Fruit fly (Drosophila melanogaster): ENCODE data around the gene B52.

The B52 gene

DNA sequence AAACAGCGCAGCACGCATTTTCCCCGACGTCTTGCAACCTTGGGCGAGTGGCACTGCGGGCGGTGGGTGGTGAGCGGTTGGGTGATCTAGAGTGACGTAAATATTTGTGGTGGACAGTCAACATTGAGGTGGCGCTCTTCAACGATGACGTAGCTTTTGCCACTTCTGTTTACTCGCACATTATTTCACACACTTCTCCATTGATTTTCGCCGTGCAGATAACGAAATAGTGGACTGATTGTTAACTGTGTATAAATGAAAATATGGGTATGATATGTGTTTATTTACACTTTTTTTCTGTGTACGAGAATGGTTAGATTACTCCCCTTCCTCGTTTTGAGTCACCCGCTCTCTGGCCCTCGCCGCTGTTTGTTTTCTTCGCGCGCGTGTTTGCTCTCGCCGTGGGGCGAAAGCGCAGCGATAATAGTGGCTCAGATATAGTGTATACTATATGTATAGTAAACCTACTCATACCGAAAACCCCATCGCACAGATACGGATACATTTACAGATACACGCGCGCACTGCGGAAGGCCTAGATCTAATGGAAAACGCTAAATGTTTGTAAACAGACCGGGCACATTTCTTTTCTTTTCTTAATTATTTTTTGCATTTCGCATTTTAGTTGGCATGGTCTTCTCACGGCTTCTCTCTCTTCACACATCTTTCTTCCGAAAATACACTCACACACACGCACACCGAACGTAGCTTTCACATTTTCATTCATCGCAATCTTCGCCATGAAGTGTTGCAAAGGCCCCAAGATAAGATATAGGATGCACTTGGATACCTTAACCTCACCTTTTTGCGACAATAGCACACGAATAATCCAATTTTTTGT, 25.5 kb downstream of the B52 start, which contains the start of gene omd (continued):
- peak; percentile 59; the same call in 1 of the 2 replicates for TF ChIP-seq CG14441 (GFP tag; IDR thresholded peaks at IDR 0.05)
- TF ChIP-seq CG15601 (tag; optimal IDR thresholded peaks at IDR 0.05) = no peak
- TF ChIP-seq CG17568 (GFP tag; optimal IDR thresholded peaks at IDR 0.05) = no peak
- TF ChIP-seq B-H1 (GFP tag; IDR thresholded peaks at IDR 0.05) = no peak; the same call in 2 of the 3 replicates
- no peak for TF ChIP-seq CG6175 (GFP tag; IDR thresholded peaks at IDR 0.05)
- peak; percentile 19 for TF ChIP-seq Sox102F (GFP tag; optimal IDR thresholded peaks at IDR 0.05)
- TF ChIP-seq CG31388 (GFP tag; optimal IDR thresholded peaks at IDR 0.05) = no peak
- TF ChIP-seq Dip3 (GFP tag; optimal IDR thresholded peaks at IDR 0.05) = no peak
- TF ChIP-seq br (optimal IDR thresholded peaks at IDR 0.05) = no peak
- peak; percentile 75 for TF ChIP-seq CG13296 (GFP tag; optimal IDR thresholded peaks at IDR 0.05)
- peak; percentile 39 for TF ChIP-seq shn (GFP tag; optimal IDR thresholded peaks at IDR 0.05)
- no peak for TF ChIP-seq CG7745 (tag; optimal IDR thresholded peaks at IDR 0.05)
- peak; percentile 40 for TF ChIP-seq tx (GFP tag; optimal IDR thresholded peaks at IDR 0.05)
- no peak for TF ChIP-seq CG7839 (tag; optimal IDR thresholded peaks at IDR 0.05)
- peak; percentile 89 for TF ChIP-seq CrebB (tag; optimal IDR thresholded peaks at IDR 0.05)
- TF ChIP-seq Blimp-1 (GFP tag; optimal IDR thresholded peaks at IDR 0.05) = no peak
- peak; percentile 41 for TF ChIP-seq Hand (GFP tag; optimal IDR thresholded peaks at IDR 0.05)
- no peak for TF ChIP-seq usp (GFP tag; optimal IDR thresholded peaks at IDR 0.05)
- peak; percentile 75 for TF ChIP-seq cg (GFP tag; optimal IDR thresholded peaks at IDR 0.05)
- no peak for TF ChIP-seq Ets97D (GFP tag; optimal IDR thresholded peaks at IDR 0.05)
- TF ChIP-seq CG5953 (GFP tag; IDR thresholded peaks at IDR 0.05) = peak; percentile 46; the same call in 1 of the 2 replicates
- peak; percentile 14 for TF ChIP-seq CG12744 (GFP tag; optimal IDR thresholded peaks at IDR 0.05)
- 0 out of 2 replicates have a peak, but pooled peaks have one; percentile 12 for TF ChIP-seq Drgx (GFP tag; IDR thresholded peaks at IDR 0.05)
- no peak for TF ChIP-seq Lhr (GFP tag; optimal IDR thresholded peaks at IDR 0.05)
- peak; percentile 24 for TF ChIP-seq ERR (GFP tag; optimal IDR thresholded peaks at IDR 0.05)
- TF ChIP-seq wdn (GFP tag; IDR thresholded peaks at IDR 0.05) = peak; percentile 53
- no peak for TF ChIP-seq CG11560 (tag; IDR thresholded peaks at IDR 0.05)
- TF ChIP-seq CG3065 (GFP tag; optimal IDR thresholded peaks at IDR 0.05) = peak; percentile 27
- TF ChIP-seq ro (GFP tag; IDR thresholded peaks at IDR 0.05) = no peak
- TF ChIP-seq vnd (GFP tag; IDR thresholded peaks at IDR 0.05; ENCODE audit: partially characterized antibody) = no peak
- 0 out of 3 replicates have a peak, but pooled peaks have one; percentile 7 for TF ChIP-seq Mrtf (GFP tag; IDR thresholded peaks at IDR 0.05)
- no peak for TF ChIP-seq Ets65A (GFP tag)
- TF ChIP-seq CG3726 (GFP tag; IDR thresholded peaks at IDR 0.05) = no peak
- TF ChIP-seq btn (GFP tag; optimal IDR thresholded peaks at IDR 0.05) = peak; percentile 63
- TF ChIP-seq CG3407 (GFP tag; optimal IDR thresholded peaks at IDR 0.05) = peak; percentile 81
- peak; percentile 26 for TF ChIP-seq ems (GFP tag; optimal IDR thresholded peaks at IDR 0.05)
- TF ChIP-seq CG6689 (GFP tag; IDR thresholded peaks at IDR 0.05) = peak; percentile 54; the same call in 1 of the 2 replicates
- TF ChIP-seq gt (GFP tag; IDR thresholded peaks at IDR 0.05) = no peak
- peak; percentile 11 for TF ChIP-seq trem (tag; optimal IDR thresholded peaks at IDR 0.05)
- no peak for TF ChIP-seq CG12769 (tag; optimal IDR thresholded peaks at IDR 0.05)
- no peak for TF ChIP-seq gsb-n (tag; optimal IDR thresholded peaks at IDR 0.05)
- TF ChIP-seq CG2199 (GFP tag; IDR thresholded peaks at IDR 0.05) = peak; percentile 94
- peak; percentile 34 for TF ChIP-seq B-H2 (GFP tag; optimal IDR thresholded peaks at IDR 0.05)
- no peak for TF ChIP-seq ttk (GFP tag; IDR thresholded peaks at IDR 0.05)
- TF ChIP-seq CG12942 (GFP tag; optimal IDR thresholded peaks at IDR 0.05) = peak; percentile 44
- peak; percentile 73 for TF ChIP-seq sob (GFP tag; IDR thresholded peaks at IDR 0.05)
- TF ChIP-seq ftz-f1 (GFP tag; optimal IDR thresholded peaks at IDR 0.05) = peak; percentile 94
- TF ChIP-seq H2.0 (GFP tag; IDR thresholded peaks at IDR 0.05) = 0 out of 2 replicates have a peak, but pooled peaks have one; percentile 28
- no peak for TF ChIP-seq bbx (GFP tag; IDR thresholded peaks at IDR 0.05; ENCODE audit: partially characterized antibody)
- peak; percentile 32 to 56 for TF ChIP-seq dpn (GFP tag; optimal IDR thresholded peaks at IDR 0.05)
